Fruit fly (Drosophila melanogaster) Kc167 (cell line): Measurements from ENCODE around the gene CG42375.

ENCODE experiments used
- Myc ChIP-seq: fragments of >200 bp; optimal IDR thresholded peaks from 2 replicates; lab custom pipeline; 2017; ENCODE audit warnings: missing external identifiers
- Sin3A ChIP-seq: fragments of >200 bp; optimal IDR thresholded peaks from 2 replicates; lab custom pipeline; 2018; ENCODE audit warnings: missing external identifiers
- psq ChIP-seq: fragments of >200 bp; optimal IDR thresholded peaks from 2 replicates; lab custom pipeline; 2017; ENCODE audit warnings: missing external identifiers
- ttk ChIP-seq: sonication (Bioruptor generic); optimal IDR thresholded peaks from 2 replicates; lab custom pipeline; 2017; ENCODE audit warnings: missing external identifiers

- no peak for TF ChIP-seq psq (lab: Kevin White, UChicago)
- no peak for TF ChIP-seq Myc (lab: Kevin White, UChicago)
- TF ChIP-seq Sin3A (lab: Kevin White, UChicago), result no peak
- TF ChIP-seq ttk (lab: Kevin White, UChicago), result no peak
Measured at dm6 chr3R:13782578-13782977, 3.2 kb downstream of the CG42375 start.
